Fruit fly (Drosophila melanogaster) whole organism, embryonic: ENCODE results near the gene kay.

Experiments used
- CG10654 ChIP-seq: fragments of 200-800 bp; sonication (Bioruptor generic); optimal IDR thresholded peaks from 2 replicates; lab custom pipeline; 2016; ENCODE audit warnings: missing biosample characterization, missing genetic modification characterization
- CG11398 ChIP-seq: fragments of 200-800 bp; sonication (Bioruptor generic); optimal IDR thresholded peaks from 2 replicates; lab custom pipeline; 2016; ENCODE audit warnings: missing biosample characterization, missing genetic modification characterization
- CG11456 ChIP-seq: fragments of 200-800 bp; sonication (Bioruptor generic); IDR thresholded peaks from 3 replicates; pipeline ENCODE4 v1.3.6; 2022; ENCODE audit warnings: missing biosample characterization, missing genetic modification characterization
- CG13287 ChIP-seq: fragments of 200-800 bp; sonication (Bioruptor generic); IDR thresholded peaks from 2 replicates; pipeline ENCODE4 v1.3.6; 2022; ENCODE audit warnings: missing biosample characterization, missing genetic modification characterization; ENCODE audit not compliant: partially characterized antibody
- CG13624 ChIP-seq: fragments of 200-800 bp; sonication (Bioruptor generic); optimal IDR thresholded peaks from 2 replicates; lab custom pipeline; 2016; ENCODE audit warnings: missing biosample characterization, missing genetic modification characterization
- CG15479 ChIP-seq: fragments of 200-800 bp; sonication (Bioruptor generic); optimal IDR thresholded peaks from 3 replicates; lab custom pipeline; 2019; ENCODE audit warnings: missing biosample characterization, mild to moderate bottlenecking, missing genetic modification characterization, moderate library complexity
- CG1647 ChIP-seq: fragments of 200-800 bp; sonication (Bioruptor generic); optimal IDR thresholded peaks from 3 replicates; lab custom pipeline; 2016; ENCODE audit warnings: missing biosample characterization, missing genetic modification characterization
- CG16815 ChIP-seq: fragments of 200-800 bp; sonication (Bioruptor generic); optimal IDR thresholded peaks from 3 replicates; lab custom pipeline; 2017; ENCODE audit warnings: missing biosample characterization, mild to moderate bottlenecking, missing genetic modification characterization
- CG17568 ChIP-seq: fragments of 200-800 bp; sonication (Bioruptor generic); optimal IDR thresholded peaks from 2 replicates; lab custom pipeline; 2018; ENCODE audit warnings: missing biosample characterization, mild to moderate bottlenecking, missing genetic modification characterization, moderate library complexity
- CG17912 ChIP-seq: fragments of 200-800 bp; sonication (Bioruptor generic); optimal IDR thresholded peaks from 2 replicates; lab custom pipeline; 2018; ENCODE audit warnings: missing biosample characterization, mild to moderate bottlenecking, missing genetic modification characterization
- CG2889 ChIP-seq: fragments of 200-800 bp; sonication (Bioruptor generic); IDR thresholded peaks from 3 replicates; pipeline ENCODE4 v1.3.6; 2022; ENCODE audit warnings: missing biosample characterization, missing genetic modification characterization
- CG32532 ChIP-seq: fragments of 200-800 bp; sonication (Bioruptor generic); IDR thresholded peaks from 2 replicates; pipeline ENCODE4 v1.3.6; 2022; ENCODE audit warnings: missing biosample characterization, missing genetic modification characterization
- CG33557 ChIP-seq: fragments of 200-800 bp; sonication (Bioruptor generic); optimal IDR thresholded peaks from 2 replicates; lab custom pipeline; 2019; ENCODE audit warnings: missing biosample characterization, mild to moderate bottlenecking, missing genetic modification characterization, moderate library complexity
- CG34224 ChIP-seq: fragments of 200-800 bp; sonication (Bioruptor generic); IDR thresholded peaks from 3 replicates; pipeline ENCODE4 v1.3.6; 2022; ENCODE audit warnings: missing biosample characterization, missing genetic modification characterization; ENCODE audit not compliant: partially characterized antibody
- CG42726 ChIP-seq: fragments of 200-800 bp; sonication (Bioruptor generic); IDR thresholded peaks from 2 replicates; pipeline ENCODE4 v1.3.6; 2022; ENCODE audit warnings: missing biosample characterization, missing genetic modification characterization; ENCODE audit not compliant: partially characterized antibody
- CG4360 ChIP-seq: fragments of 200-800 bp; sonication (Bioruptor generic); IDR thresholded peaks from 2 replicates; pipeline ENCODE4 v1.3.6; 2022; ENCODE audit warnings: missing biosample characterization, missing genetic modification characterization
- CG6689 ChIP-seq: fragments of 200-800 bp; sonication (Bioruptor generic); IDR thresholded peaks from 2 replicates; pipeline ENCODE4 v1.3.6; 2022; ENCODE audit warnings: missing biosample characterization, missing genetic modification characterization
- CG7786 ChIP-seq: fragments of 200-800 bp; sonication (Bioruptor generic); optimal IDR thresholded peaks from 2 replicates; lab custom pipeline; 2016; ENCODE audit warnings: missing biosample characterization, missing genetic modification characterization
- D19A ChIP-seq: fragments of 200-800 bp; optimal IDR thresholded peaks from 3 replicates; lab custom pipeline; 2019; ENCODE audit warnings: missing biosample characterization, mild to moderate bottlenecking, missing genetic modification characterization, moderate library complexity
- D19B ChIP-seq: fragments of 200-800 bp; sonication (Bioruptor generic); optimal IDR thresholded peaks from 2 replicates; lab custom pipeline; 2017; ENCODE audit warnings: missing biosample characterization, mild to moderate bottlenecking, missing genetic modification characterization
- Dbx ChIP-seq: fragments of 200-800 bp; sonication (Bioruptor generic); IDR thresholded peaks from 3 replicates; pipeline ENCODE4 v1.3.6; 2022; ENCODE audit warnings: missing biosample characterization, missing genetic modification characterization
- Deaf1 ChIP-seq: fragments of 200-800 bp; optimal IDR thresholded peaks from 3 replicates; lab custom pipeline; 2019; ENCODE audit warnings: missing biosample characterization, mild to moderate bottlenecking, missing genetic modification characterization, moderate library complexity
- Ets65A ChIP-seq: fragments of 200-800 bp; sonication (Bioruptor generic); peaks from one replicate; lab custom pipeline; 2016; ENCODE audit warnings: missing biosample characterization, missing genetic modification characterization
- Fer2 ChIP-seq: fragments of 200-800 bp; sonication (Bioruptor generic); optimal IDR thresholded peaks from 2 replicates; lab custom pipeline; 2018; ENCODE audit warnings: missing biosample characterization, mild to moderate bottlenecking, missing genetic modification characterization, moderate library complexity
- MBD-R2 ChIP-seq: fragments of 200-800 bp; sonication (Bioruptor generic); IDR thresholded peaks from 2 replicates; pipeline ENCODE4 v1.3.6; 2022; ENCODE audit warnings: missing biosample characterization, missing genetic modification characterization
- Med ChIP-seq: fragments of 200-800 bp; sonication (Bioruptor generic); peaks from one replicate; lab custom pipeline; 2016; ENCODE audit warnings: missing biosample characterization, missing genetic modification characterization, mild to moderate bottlenecking, inconsistent platforms, moderate library complexity
- Poxn ChIP-seq: fragments of 200-800 bp; sonication (Bioruptor generic); IDR thresholded peaks from 2 replicates; pipeline ENCODE4 v1.3.6; 2022; ENCODE audit warnings: missing biosample characterization, missing genetic modification characterization
- Ravus ChIP-seq: fragments of 200-800 bp; sonication (Bioruptor generic); IDR thresholded peaks from 2 replicates; pipeline ENCODE4 v1.3.6; 2022; ENCODE audit warnings: missing biosample characterization, missing genetic modification characterization
- amos ChIP-seq: fragments of 200-800 bp; sonication (Bioruptor generic); IDR thresholded peaks from 2 replicates; pipeline ENCODE4 v1.3.6; 2022; ENCODE audit warnings: missing biosample characterization, missing genetic modification characterization; ENCODE audit not compliant: partially characterized antibody
- bigmax ChIP-seq: fragments of 200-800 bp; sonication (Bioruptor generic); optimal IDR thresholded peaks from 2 replicates; lab custom pipeline; 2018; ENCODE audit warnings: missing biosample characterization, mild to moderate bottlenecking, missing genetic modification characterization
- cad ChIP-seq: fragments of >200 bp; optimal IDR thresholded peaks from 2 replicates; lab custom pipeline; 2017; ENCODE audit warnings: missing biosample characterization, missing genetic modification characterization
- cg ChIP-seq: fragments of 200-800 bp; sonication (Bioruptor generic); optimal IDR thresholded peaks from 3 replicates; lab custom pipeline; 2019; ENCODE audit warnings: missing biosample characterization, mild to moderate bottlenecking, missing genetic modification characterization, moderate library complexity
- chinmo ChIP-seq: fragments of 200-800 bp; sonication (Bioruptor generic); IDR thresholded peaks from 4 replicates; pipeline ENCODE4 v1.3.6; 2022; ENCODE audit warnings: missing biosample characterization, missing genetic modification characterization; ENCODE audit not compliant: partially characterized antibody
- dati ChIP-seq: fragments of 200-800 bp; sonication (Bioruptor generic); IDR thresholded peaks from 2 replicates; pipeline ENCODE4 v1.3.6; 2022; ENCODE audit warnings: missing biosample characterization, missing genetic modification characterization
- dmrt99B ChIP-seq: fragments of 200-800 bp; sonication (Bioruptor generic); optimal IDR thresholded peaks from 2 replicates; lab custom pipeline; 2018; ENCODE audit warnings: missing biosample characterization, mild to moderate bottlenecking, missing genetic modification characterization, moderate library complexity
- grau ChIP-seq: fragments of 200-800 bp; optimal IDR thresholded peaks from 3 replicates; lab custom pipeline; 2019; ENCODE audit warnings: missing biosample characterization, mild to moderate bottlenecking, missing genetic modification characterization, moderate library complexity
- ind ChIP-seq: fragments of 200-800 bp; sonication (Bioruptor generic); optimal IDR thresholded peaks from 3 replicates; lab custom pipeline; 2016; ENCODE audit warnings: missing biosample characterization, missing genetic modification characterization
- inv ChIP-seq: fragments of 200-800 bp; sonication (Bioruptor generic); IDR thresholded peaks from 2 replicates; pipeline ENCODE4 v1.3.6; 2022; ENCODE audit warnings: missing biosample characterization, missing genetic modification characterization; ENCODE audit not compliant: partially characterized antibody
- ken ChIP-seq: fragments of 200-800 bp; sonication (Bioruptor generic); IDR thresholded peaks from 3 replicates; pipeline ENCODE4 v1.3.6; 2022; ENCODE audit warnings: missing biosample characterization, missing genetic modification characterization
- nom ChIP-seq: fragments of 200-800 bp; sonication (Bioruptor generic); optimal IDR thresholded peaks from 2 replicates; lab custom pipeline; 2017; ENCODE audit warnings: missing biosample characterization, missing genetic modification characterization, mild to moderate bottlenecking, moderate library complexity, missing genetic modification reagents
- otp ChIP-seq: fragments of 200-800 bp; sonication (Bioruptor generic); IDR thresholded peaks from 3 replicates; pipeline ENCODE4, ENCODE4 v1.3.6; 2022; ENCODE audit warnings: missing biosample characterization, missing genetic modification characterization
- pan ChIP-seq, 4 experiments: fragments of >200 bp in 3 of 4; fragments of 200-800 bp in 1 of 4; sonication (Bioruptor generic) in 1 of 4; optimal IDR thresholded peaks in 3 of 4; IDR thresholded peaks in 1 of 4; 2 replicates each; pipeline versions ENCODE4 v1.3.6 to Lab custom; 2017 to 2022; ENCODE audit warnings: missing biosample characterization in 2 of 4, missing genetic modification characterization in 2 of 4, mixed read lengths in 1 of 4
- row ChIP-seq: fragments of 200-800 bp; sonication (Bioruptor generic); IDR thresholded peaks from 3 replicates; pipeline ENCODE4 v1.3.6; 2022; ENCODE audit warnings: missing biosample characterization, missing genetic modification characterization
- sd ChIP-seq: fragments of 200-800 bp; sonication (Bioruptor generic); optimal IDR thresholded peaks from 3 replicates; lab custom pipeline; 2018; ENCODE audit warnings: missing biosample characterization, mild to moderate bottlenecking, missing genetic modification characterization, moderate library complexity
- sens ChIP-seq: fragments of 200-800 bp; sonication (Bioruptor generic); peaks from one replicate; lab custom pipeline; 2016; ENCODE audit warnings: missing biosample characterization, missing genetic modification characterization
- vfl ChIP-seq: fragments of 200-800 bp; sonication (Bioruptor generic); optimal IDR thresholded peaks from 2 replicates; lab custom pipeline; 2016; ENCODE audit warnings: missing biosample characterization, missing genetic modification characterization
- z ChIP-seq: fragments of 200-800 bp; sonication (Bioruptor generic); IDR thresholded peaks from 3 replicates; pipeline ENCODE4 v1.3.6; 2022; ENCODE audit warnings: missing biosample characterization, missing genetic modification characterization
- zen ChIP-seq: fragments of 200-800 bp; sonication (Bioruptor generic); optimal IDR thresholded peaks from 3 replicates; lab custom pipeline; 2018; ENCODE audit warnings: missing biosample characterization, mild to moderate bottlenecking, missing genetic modification characterization, moderate library complexity

Gene kay

DNA sequence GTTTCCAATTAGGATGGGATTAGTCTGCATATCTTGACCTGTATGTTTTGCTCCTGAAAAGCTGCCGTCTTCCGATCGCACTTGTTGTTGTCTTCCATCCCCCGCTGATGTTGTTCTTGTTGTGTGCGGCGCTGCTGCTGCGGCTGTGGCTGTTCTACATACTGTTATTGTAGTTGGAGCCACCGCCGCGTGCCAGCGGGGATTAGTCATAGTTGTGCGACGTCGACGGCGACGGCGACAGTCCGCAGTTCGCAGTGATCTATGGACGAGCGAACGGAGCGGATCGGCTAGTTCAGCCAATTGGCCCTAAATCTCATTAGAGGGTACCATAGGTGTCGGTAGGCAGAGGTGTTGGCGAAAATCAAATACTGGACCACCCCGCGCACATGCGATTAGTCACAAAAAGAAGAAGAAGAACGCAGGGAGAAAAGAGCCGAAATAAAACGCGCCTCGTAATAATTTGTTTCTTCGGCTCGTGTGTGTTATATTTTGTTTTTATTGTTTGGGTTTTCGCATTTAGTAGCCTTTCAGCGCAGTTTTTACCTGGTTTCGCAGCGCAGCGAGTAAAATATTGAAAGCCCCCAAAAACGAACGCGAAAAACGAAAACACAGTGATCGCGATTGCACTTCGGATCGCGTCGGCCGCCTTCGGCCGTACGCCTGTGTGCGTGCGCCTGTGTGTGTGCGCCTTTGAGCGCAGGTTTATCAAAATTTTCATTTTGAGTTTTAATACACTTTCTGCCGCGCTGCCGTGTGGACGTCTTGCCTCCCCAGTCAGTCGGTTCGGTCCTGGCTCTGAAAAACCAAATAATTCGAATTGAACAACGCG is at the start of gene kay:
kay (plus strand) TSS at position 729 of the 829 bp plus-strand sequence.
- TF ChIP-seq CG16815 (GFP tag; lab: Kevin White, UChicago) (no peak), CG13624 (GFP tag; lab: Kevin White, UChicago) (no peak), cad (GFP tag; lab: Kevin White, UChicago) (peak; percentile 18), inv (GFP tag; lab: Robert Waterston, UW) (no peak), D19A (tag; lab: Kevin White, UChicago) (peak; percentile 29), CG42726 (GFP tag; lab: Robert Waterston, UW) (0 out of 2 replicates have a peak, but pooled peaks have one; percentile 19), CG13287 (0 out of 2 replicates have a peak, but pooled peaks have one; percentile 7), CG34224 (GFP tag; lab: Robert Waterston, UW) (0 out of 3 replicates have a peak, but pooled peaks have one; percentile 25), dati (GFP tag; lab: Robert Waterston, UW) (no peak), grau (tag; lab: Kevin White, UChicago) (no peak), vfl (no peak), CG33557 (GFP tag; lab: Kevin White, UChicago) (no peak), ind (GFP tag; lab: Kevin White, UChicago) (no peak), Med (GFP tag; lab: Kevin White, UChicago) (peak; percentile 38), CG6689 (GFP tag; lab: Robert Waterston, UW) (no peak), CG17568 (GFP tag; lab: Kevin White, UChicago) (no peak), row (GFP tag; lab: Robert Waterston, UW) (peak; percentile 26; the same call in 1 of the 3 replicates), D19B (GFP tag; lab: Kevin White, UChicago) (peak; percentile 71), CG2889 (no peak), CG11456 (no peak), Fer2 (no peak), sd (peak; percentile 72), otp (no peak), CG7786 (GFP tag; lab: Kevin White, UChicago) (no peak), pan (optimal IDR thresholded peaks at IDR 0.05; lab: Kevin White, UChicago) (no peak), pan (GFP tag; optimal IDR thresholded peaks at IDR 0.05 in 1 of 2, IDR thresholded peaks at IDR 0.05 in 1 of 2) (peak in 1 of 2 experiments; percentile 36), Dbx (GFP tag; lab: Robert Waterston, UW) (no peak), CG32532 (GFP tag; lab: Robert Waterston, UW) (0 out of 2 replicates have a peak, but pooled peaks have one; percentile 18), CG17912 (GFP tag; lab: Kevin White, UChicago) (no peak), CG11398 (GFP tag; lab: Kevin White, UChicago) (no peak), CG15479 (GFP tag; lab: Kevin White, UChicago) (peak; percentile 57), Ets65A (GFP tag; lab: Kevin White, UChicago) (peak; percentile 13), dmrt99B (tag; lab: Kevin White, UChicago) (no peak), Ravus (GFP tag; lab: Robert Waterston, UW) (no peak), bigmax (no peak), Poxn (GFP tag; lab: Robert Waterston, UW) (no peak), chinmo (GFP tag; lab: Robert Waterston, UW) (0 out of 4 replicates have a peak, but pooled peaks have one; percentile 47), nom (GFP tag; lab: Kevin White, UChicago) (peak; percentile 13), cg (GFP tag; lab: Kevin White, UChicago) (peak; percentile 49), MBD-R2 (GFP tag; lab: Robert Waterston, UW) (no peak), sens (GFP tag; lab: Kevin White, UChicago) (peak; percentile 29), Deaf1 (tag; lab: Kevin White, UChicago) (peak; percentile 96), zen (tag; lab: Kevin White, UChicago) (peak; percentile 25), ken (no peak), z (peak; percentile 56; the same call in 1 of the 3 replicates), CG10654 (GFP tag; lab: Kevin White, UChicago) (no peak), CG4360 (GFP tag; lab: Robert Waterston, UW) (peak; percentile 17; the same call in 1 of the 2 replicates), CG1647 (GFP tag; lab: Kevin White, UChicago) (no peak), amos (0 out of 2 replicates have a peak, but pooled peaks have one; percentile 10)
